Worm (Caenorhabditis elegans) whole organism, L4 larva: ENCODE results near the gene gcy-34.

ENCODE experiments used
- T20F7.1 ChIP-seq: fragments of 200-800 bp; sonication (Bioruptor generic); optimal IDR thresholded peaks from 2 replicates; lab custom pipeline; 2018; ENCODE audit warnings: mild to moderate bottlenecking, missing genetic modification characterization, missing compliant biosample characterization
- Y5F2A.4 ChIP-seq: fragments of 200-800 bp; sonication (Bioruptor generic); optimal IDR thresholded peaks from 2 replicates; lab custom pipeline; 2018; ENCODE audit warnings: mild to moderate bottlenecking, missing genetic modification characterization, missing compliant biosample characterization
- ZK546.5 ChIP-seq, 2 experiments: sonication (generic microtip); optimal IDR thresholded peaks; 2 replicates each; lab custom pipeline; 2017; ENCODE audit warnings: missing biosample characterization in 2 of 2, missing genetic modification characterization in 2 of 2
- attf-4 ChIP-seq: sonication (generic microtip); optimal IDR thresholded peaks from 3 replicates; lab custom pipeline; 2017; ENCODE audit warnings: missing biosample characterization, missing genetic modification characterization
- ceh-32 ChIP-seq: sonication (generic microtip); optimal IDR thresholded peaks from 2 replicates; lab custom pipeline; 2016; ENCODE audit warnings: mild to moderate bottlenecking, missing genetic modification characterization, missing compliant biosample characterization; ENCODE audit not compliant: poor library complexity
- ceh-82 ChIP-seq: sonication (generic microtip); optimal IDR thresholded peaks from 2 replicates; lab custom pipeline; 2017; ENCODE audit warnings: missing biosample characterization, missing genetic modification characterization
- daf-16 ChIP-seq, 3 experiments: sonication (generic microtip); optimal IDR thresholded peaks; 2 replicates each; lab custom pipeline; 2016 to 2017; ENCODE audit warnings: missing genetic modification characterization in 3 of 3, missing genetic modification reagents in 3 of 3, mild to moderate bottlenecking in 2 of 3, missing compliant biosample characterization in 2 of 3, missing biosample characterization in 1 of 3, moderate library complexity in 1 of 3
- dmd-6 ChIP-seq: fragments of 200-800 bp; sonication (Bioruptor generic); IDR thresholded peaks from 2 replicates; pipeline ENCODE4 v1.3.6; 2022; ENCODE audit warnings: missing genetic modification reagents, missing genetic modification characterization, missing compliant biosample characterization
- dmd-8 ChIP-seq: fragments of 200-800 bp; sonication (Bioruptor generic); IDR thresholded peaks from 2 replicates; pipeline ENCODE4 v1.3.6; 2022; ENCODE audit warnings: missing genetic modification characterization, missing compliant biosample characterization
- dmd-9 ChIP-seq: fragments of 200-800 bp; sonication (Bioruptor generic); IDR thresholded peaks from 2 replicates; pipeline ENCODE4 v1.3.6; 2022; ENCODE audit warnings: missing genetic modification reagents, missing genetic modification characterization, missing compliant biosample characterization
- dpl-1 ChIP-seq: fragments of 150-350 bp; optimal IDR thresholded peaks from 2 replicates; lab custom pipeline; 2014; ENCODE audit warnings: missing biosample characterization, missing genetic modification reagents, missing genetic modification characterization
- dve-1 ChIP-seq: sonication (generic microtip); optimal IDR thresholded peaks from 2 replicates; lab custom pipeline; 2017; ENCODE audit warnings: antibody characterized with exemption, mild to moderate bottlenecking, missing genetic modification characterization, missing compliant biosample characterization; ENCODE audit not compliant: insufficient read depth
- fos-1 ChIP-seq: fragments of 150-350 bp; optimal IDR thresholded peaks from 2 replicates; lab custom pipeline; 2014; ENCODE audit warnings: missing biosample characterization, missing genetic modification characterization
- hlh-30 ChIP-seq: sonication (generic microtip); optimal IDR thresholded peaks from 2 replicates; lab custom pipeline; 2017; ENCODE audit warnings: antibody characterized with exemption, mild to moderate bottlenecking, missing genetic modification characterization, missing compliant biosample characterization; ENCODE audit not compliant: insufficient read depth
- lin-1 ChIP-seq: fragments of 200-800 bp; sonication (Bioruptor generic); IDR thresholded peaks from 2 replicates; pipeline ENCODE4 v1.3.6; 2022; ENCODE audit warnings: missing genetic modification reagents, missing genetic modification characterization, missing compliant biosample characterization
- lin-29 ChIP-seq: fragments of 200-800 bp; sonication (Bioruptor generic); IDR thresholded peaks from 2 replicates; pipeline ENCODE4 v1.3.6; 2022; ENCODE audit warnings: missing genetic modification reagents, missing genetic modification characterization, missing compliant biosample characterization
- lsy-2 ChIP-seq, 2 experiments: fragments of 150-350 bp in 1 of 2; sonication (generic microtip) in 1 of 2; optimal IDR thresholded peaks; 2 replicates each; lab custom pipeline; 2014 to 2017; ENCODE audit warnings: missing biosample characterization in 2 of 2, missing genetic modification characterization in 2 of 2
- mdl-1 ChIP-seq, 2 experiments: fragments of 150-350 bp in 1 of 2; sonication (generic microtip) in 1 of 2; optimal IDR thresholded peaks; 2 replicates each; lab custom pipeline; 2014 to 2017; ENCODE audit warnings: missing biosample characterization in 2 of 2, missing genetic modification characterization in 2 of 2
- mxl-3 ChIP-seq: fragments of 200-800 bp; sonication (Bioruptor generic); optimal IDR thresholded peaks from 2 replicates; lab custom pipeline; 2018; ENCODE audit warnings: mild to moderate bottlenecking, missing genetic modification characterization, missing compliant biosample characterization
- nhr-11 ChIP-seq: fragments of 150-350 bp; optimal IDR thresholded peaks from 2 replicates; lab custom pipeline; 2014; ENCODE audit warnings: missing biosample characterization, missing genetic modification characterization
- nhr-237 ChIP-seq: sonication (generic microtip); optimal IDR thresholded peaks from 2 replicates; lab custom pipeline; 2017; ENCODE audit warnings: missing biosample characterization, missing genetic modification characterization
- nhr-28 ChIP-seq: fragments of 150-350 bp; optimal IDR thresholded peaks from 2 replicates; lab custom pipeline; 2014; ENCODE audit warnings: missing biosample characterization, missing genetic modification characterization
- nhr-6 ChIP-seq: fragments of 150-350 bp; optimal IDR thresholded peaks from 2 replicates; lab custom pipeline; 2014; ENCODE audit warnings: missing biosample characterization, missing genetic modification characterization
- nhr-77 ChIP-seq: fragments of 150-350 bp; optimal IDR thresholded peaks from 2 replicates; lab custom pipeline; 2014; ENCODE audit warnings: missing biosample characterization, missing genetic modification characterization
- php-3 ChIP-seq: fragments of 200-800 bp; sonication (Bioruptor generic); IDR thresholded peaks from 2 replicates; pipeline ENCODE4 v1.3.6; 2022; ENCODE audit warnings: missing genetic modification reagents, missing genetic modification characterization, missing compliant biosample characterization
- rbr-2 ChIP-seq: sonication (generic microtip); optimal IDR thresholded peaks from 2 replicates; lab custom pipeline; 2016; ENCODE audit warnings: missing genotype, missing genetic modification characterization, missing compliant biosample characterization
- spr-3 ChIP-seq: fragments of 200-800 bp; sonication (Bioruptor generic); optimal IDR thresholded peaks from 2 replicates; lab custom pipeline; 2018; ENCODE audit warnings: mild to moderate bottlenecking, missing genetic modification characterization, missing compliant biosample characterization
- unc-130 ChIP-seq: sonication (generic microtip); optimal IDR thresholded peaks from 2 replicates; lab custom pipeline; 2016; ENCODE audit warnings: missing genetic modification reagents, missing genetic modification characterization, missing compliant biosample characterization
- unc-62 ChIP-seq, 3 experiments: fragments of 150-350 bp in 1 of 3; sonication (generic microtip); optimal IDR thresholded peaks in 2 of 3; peaks in 1 of 3; 1 replicate in 1 of 3; 2 replicates in 2 of 3; lab custom pipeline; 2014 to 2017; ENCODE audit warnings: missing biosample characterization in 3 of 3, missing genetic modification characterization in 3 of 3, missing genetic modification reagents in 3 of 3, missing genotype in 1 of 3
- vab-7 ChIP-seq: fragments of 200-800 bp; sonication (Bioruptor generic); IDR thresholded peaks from 2 replicates; pipeline ENCODE4 v1.3.6; 2022; ENCODE audit warnings: missing genetic modification reagents, missing genetic modification characterization, missing compliant biosample characterization
- zfp-3 ChIP-seq: fragments of 200-800 bp; sonication (Bioruptor generic); conservative IDR thresholded peaks from 2 replicates; pipeline ENCODE4 v1.3.6; 2022; ENCODE audit warnings: missing genetic modification reagents, missing genetic modification characterization, missing compliant biosample characterization
- ztf-7 ChIP-seq: fragments of 150-350 bp; optimal IDR thresholded peaks from 2 replicates; lab custom pipeline; 2014; ENCODE audit warnings: missing biosample characterization, missing genetic modification characterization

The gcy-34 gene

ce11 chrV:13339633-13340290, 45.9 kb downstream of the gcy-34 start, which contains the start of the genes str-4 and lgc-48:
Gene str-4 (minus strand): TSS chrV:13339733.
Gene lgc-48 (plus strand): TSS chrV:13340240.
- TF ChIP-seq lin-1 (GFP tag; lab: Robert Waterston, UW) (no peak), unc-62 (GFP tag; optimal IDR thresholded peaks at IDR 0.05 in 1 of 2; lab: Kevin White, UChicago) (peak in 1 of 2 experiments; percentile 11), unc-62 (tag; optimal IDR thresholded peaks at IDR 0.05; lab: Kevin White, UChicago) (no peak)

ce11 chrV:13338037-13338436, 47.7 kb downstream of the gcy-34 start:
- TF ChIP-seq ZK546.5 (tag; optimal IDR thresholded peaks at IDR 0.05; lab: Kevin White, UChicago), result no peak
- TF ChIP-seq lsy-2 (tag; optimal IDR thresholded peaks at IDR 0.05; lab: Kevin White, UChicago), result no peak
- TF ChIP-seq rbr-2 (tag; lab: Kevin White, UChicago), result no peak
- no peak for TF ChIP-seq attf-4 (tag; lab: Kevin White, UChicago)
- TF ChIP-seq dmd-8 (GFP tag; lab: Robert Waterston, UW), result no peak
- no peak for TF ChIP-seq unc-130 (GFP tag; lab: Kevin White, UChicago)
- TF ChIP-seq dmd-9 (GFP tag; lab: Robert Waterston, UW), result no peak
- peak in 1 of 2 experiments; percentile 96 for TF ChIP-seq unc-62 (GFP tag; optimal IDR thresholded peaks at IDR 0.05 in 1 of 2; lab: Kevin White, UChicago)
- TF ChIP-seq unc-62 (tag; optimal IDR thresholded peaks at IDR 0.05; lab: Kevin White, UChicago), result no peak
- TF ChIP-seq nhr-28 (tag; lab: Kevin White, UChicago), result no peak

ce11 chrV:13335883-13336419, 49.7 kb downstream of the gcy-34 start, which contains the start of gene C50B6.9:
Gene C50B6.9 (plus strand): TSS chrV:13336369.
- TF ChIP-seq Y5F2A.4 (GFP tag; lab: Kevin White, UChicago), result no peak
- no peak for TF ChIP-seq nhr-11 (tag; lab: Kevin White, UChicago)
- no peak for TF ChIP-seq mxl-3 (GFP tag; lab: Kevin White, UChicago)
- TF ChIP-seq dpl-1 (GFP tag; lab: Kevin White, UChicago), result no peak
- TF ChIP-seq unc-130 (GFP tag; lab: Kevin White, UChicago), result no peak
- no peak for TF ChIP-seq spr-3 (GFP tag; lab: Kevin White, UChicago)
- TF ChIP-seq dve-1 (tag; lab: Kevin White, UChicago), result no peak
- TF ChIP-seq ztf-7, result no peak
- TF ChIP-seq nhr-237 (tag; lab: Kevin White, UChicago), result no peak
- peak; percentile 80 for TF ChIP-seq hlh-30 (tag; lab: Kevin White, UChicago)
- TF ChIP-seq nhr-6 (tag; lab: Kevin White, UChicago), result peak; percentile 14
- TF ChIP-seq unc-62 (GFP tag; optimal IDR thresholded peaks at IDR 0.05 in 1 of 2; lab: Kevin White, UChicago), result peak in 1 of 2 experiments; percentile 28
- no peak for TF ChIP-seq unc-62 (tag; optimal IDR thresholded peaks at IDR 0.05; lab: Kevin White, UChicago)
- peak in 1 of 2 experiments; percentile 52 for TF ChIP-seq mdl-1 (tag; optimal IDR thresholded peaks at IDR 0.05; lab: Kevin White, UChicago)
- no peak for TF ChIP-seq zfp-3 (GFP tag; lab: Robert Waterston, UW)

- peak; percentile 60 for TF ChIP-seq hlh-30 (tag; lab: Kevin White, UChicago)
- no peak for TF ChIP-seq dmd-8 (GFP tag; lab: Robert Waterston, UW)
- TF ChIP-seq, all 104 proteins: peak for 1
Measured at ce11 chrV:13334447-13334846, 51.3 kb downstream of the gcy-34 start.

- TF ChIP-seq hlh-30 (tag; lab: Kevin White, UChicago) (peak; percentile 6), ceh-32 (no peak), nhr-77 (tag; lab: Kevin White, UChicago) (peak; percentile 58), mdl-1 (tag; optimal IDR thresholded peaks at IDR 0.05; lab: Kevin White, UChicago) (peak in 1 of 2 experiments; percentile 50), daf-16 (GFP tag; optimal IDR thresholded peaks at IDR 0.05; lab: Kevin White, UChicago) (no peak), daf-16 (tag; optimal IDR thresholded peaks at IDR 0.05; lab: Kevin White, UChicago) (peak; percentile 32), T20F7.1 (GFP tag; lab: Kevin White, UChicago) (no peak), lin-29 (no peak), unc-62 (GFP tag; optimal IDR thresholded peaks at IDR 0.05 in 1 of 2; lab: Kevin White, UChicago) (peak in 1 of 2 experiments; percentile 30), unc-62 (tag; optimal IDR thresholded peaks at IDR 0.05; lab: Kevin White, UChicago) (no peak), nhr-28 (tag; lab: Kevin White, UChicago) (peak; percentile 55), dve-1 (tag; lab: Kevin White, UChicago) (peak; percentile 49), dmd-6 (GFP tag; lab: Robert Waterston, UW) (peak; percentile 88), ceh-82 (tag; lab: Kevin White, UChicago) (no peak), fos-1 (tag; lab: Kevin White, UChicago) (no peak), mxl-3 (GFP tag; lab: Kevin White, UChicago) (peak; percentile 20), vab-7 (no peak), php-3 (GFP tag; lab: Robert Waterston, UW) (no peak), lin-1 (GFP tag; lab: Robert Waterston, UW) (0 out of 2 replicates have a peak, but pooled peaks have one; percentile 25)
Measured at ce11 chrV:13333386-13334180, 52.1 kb downstream of the gcy-34 start, which contains the start of gene nhr-168. Gene nhr-168 (minus strand): TSS chrV:13333871.
